Worm (Caenorhabditis elegans): ENCODE data around the gene ruvb-1.

DNA sequence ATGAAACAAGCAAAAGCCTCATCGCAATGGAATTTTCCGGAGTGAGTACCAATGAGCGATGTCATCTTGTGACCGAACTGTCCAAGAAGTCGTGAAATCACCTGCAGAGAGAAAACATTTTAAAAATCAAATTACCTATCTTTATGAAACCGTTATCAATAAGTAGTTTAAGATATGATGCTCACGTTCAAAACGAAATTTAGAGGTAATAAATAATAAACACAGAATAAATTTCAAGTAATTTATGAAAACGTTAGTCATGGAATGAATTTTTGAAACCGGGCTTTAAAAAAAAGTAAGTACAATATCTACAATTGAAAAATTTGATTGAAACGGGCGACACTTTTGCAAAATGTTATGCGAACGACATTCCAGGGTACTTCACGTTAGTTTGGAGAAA is 7.1 kb upstream of the ruvb-1 start, which contains the start of gene C27H6.8:
- no peak for TF ChIP-seq unc-62 (GFP tag; optimal IDR thresholded peaks at IDR 0.05)
- TF ChIP-seq egl-27 (tag; optimal IDR thresholded peaks at IDR 0.05): no peak
- TF ChIP-seq ama-1 (optimal IDR thresholded peaks at IDR 0.05): no peak
- no peak for TF ChIP-seq skn-1 (tag; optimal IDR thresholded peaks at IDR 0.05)
- TF ChIP-seq snpc-4 (tag; optimal IDR thresholded peaks at IDR 0.05): no peak
- TF ChIP-seq sma-3 (GFP tag; optimal IDR thresholded peaks at IDR 0.05): no peak
- TF ChIP-seq ceh-82 (tag; optimal IDR thresholded peaks at IDR 0.05): no peak

All from whole organism, L2 larva.